Worm (Caenorhabditis elegans): ENCODE results near the gene kin-21.

DNA sequence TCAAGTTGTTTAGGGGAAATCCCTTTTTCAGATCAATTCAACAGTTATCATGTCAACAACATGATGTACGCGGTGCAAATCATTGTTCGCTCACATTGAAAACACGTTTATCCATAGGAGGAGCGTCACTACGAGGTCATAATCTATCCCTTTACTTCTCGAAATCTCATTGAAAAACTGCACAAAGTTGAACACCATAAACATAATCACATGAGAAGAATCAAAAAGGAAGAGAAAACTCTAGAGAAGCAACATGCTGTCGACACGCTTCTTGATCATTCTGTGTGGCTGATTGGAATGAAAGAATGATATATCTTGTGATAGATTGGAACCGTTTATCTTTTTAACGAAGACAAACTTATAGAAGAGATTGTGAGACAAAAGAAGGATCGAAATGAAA is 35.2 kb downstream of the kin-21 start:
- TF ChIP-seq aly-1 (tag; optimal IDR thresholded peaks at IDR 0.05): no peak
- TF ChIP-seq scrt-1 (GFP tag; IDR thresholded peaks at IDR 0.05): no peak
- TF ChIP-seq sea-1 (GFP tag; conservative IDR thresholded peaks at IDR 0.05): no peak
- no peak for TF ChIP-seq ama-1 (optimal IDR thresholded peaks at IDR 0.05)
- no peak for TF ChIP-seq flt-1 (GFP tag; IDR thresholded peaks at IDR 0.05)
- TF ChIP-seq ceh-13 (GFP tag; optimal IDR thresholded peaks at IDR 0.05): no peak
- no peak for TF ChIP-seq F13C5.2 (tag; optimal IDR thresholded peaks at IDR 0.05)
- TF ChIP-seq hmbx-1 (tag; optimal IDR thresholded peaks at IDR 0.05): no peak
- no peak for TF ChIP-seq hmg-4 (GFP tag; optimal IDR thresholded peaks at IDR 0.05)
- TF ChIP-seq ceh-36 (tag; optimal IDR thresholded peaks at IDR 0.05): no peak
- no peak for TF ChIP-seq tbx-37 (GFP tag; conservative IDR thresholded peaks at IDR 0.05)
- no peak for TF ChIP-seq ets-7 (tag; optimal IDR thresholded peaks at IDR 0.05)
